Worm (Caenorhabditis elegans) whole organism, midembryonic: ENCODE measurements around the gene ugt-48.

Experiments
- T22C8.4 ChIP-seq: fragments of 200-800 bp; sonication (Bioruptor generic); IDR thresholded peaks from 2 replicates; pipeline ENCODE4 v1.3.6; 2022; ENCODE audit warnings: missing genetic modification characterization, missing compliant biosample characterization
- cog-1 ChIP-seq: sonication (generic microtip); optimal IDR thresholded peaks from 2 replicates; lab custom pipeline; 2016; ENCODE audit warnings: missing genetic modification characterization, missing compliant biosample characterization
- flt-1 ChIP-seq: fragments of 200-800 bp; sonication (Bioruptor generic); IDR thresholded peaks from 2 replicates; pipeline ENCODE4 v1.3.6; 2022; ENCODE audit warnings: missing genetic modification characterization, missing compliant biosample characterization
- klf-2 ChIP-seq: fragments of 200-800 bp; sonication (Bioruptor generic); conservative IDR thresholded peaks from 2 replicates; pipeline ENCODE4 v1.3.6; 2022; ENCODE audit warnings: missing genetic modification reagents, missing genetic modification characterization, missing compliant biosample characterization
- med-1 ChIP-seq: sonication (generic microtip); optimal IDR thresholded peaks from 2 replicates; lab custom pipeline; 2017; ENCODE audit warnings: missing genetic modification characterization, mild to moderate bottlenecking, missing compliant biosample characterization, antibody characterized with exemption, missing genetic modification reagents; ENCODE audit not compliant: insufficient read depth
- ref-1 ChIP-seq: fragments of 200-800 bp; sonication (Bioruptor generic); conservative IDR thresholded peaks from 2 replicates; pipeline ENCODE4 v1.3.6; 2022; ENCODE audit warnings: missing genetic modification reagents, missing genetic modification characterization, missing compliant biosample characterization
- tab-1 ChIP-seq: fragments of 200-800 bp; sonication (Bioruptor generic); IDR thresholded peaks from 2 replicates; pipeline ENCODE4 v1.3.6; 2022; ENCODE audit warnings: missing genetic modification characterization, missing compliant biosample characterization
- ztf-23 ChIP-seq: fragments of 200-800 bp; sonication (Bioruptor generic); IDR thresholded peaks from 2 replicates; pipeline ENCODE4 v1.3.6; 2022; ENCODE audit warnings: missing genetic modification reagents, missing genetic modification characterization, missing compliant biosample characterization
- ztf-29 ChIP-seq: fragments of 200-800 bp; sonication (Bioruptor generic); IDR thresholded peaks from 2 replicates; pipeline ENCODE4 v1.3.6; 2022; ENCODE audit warnings: missing genetic modification reagents, missing genetic modification characterization, missing compliant biosample characterization

ugt-48 gene

ce11 chrV:5559882-5560281 is 12.0 kb upstream of the ugt-48 start:
- no peak for TF ChIP-seq med-1 (GFP tag; lab: Kevin White, UChicago)
- no peak for TF ChIP-seq tab-1 (GFP tag; lab: Robert Waterston, UW)
- no peak for TF ChIP-seq flt-1 (GFP tag; lab: Robert Waterston, UW)
- no peak for TF ChIP-seq ztf-29 (GFP tag; lab: Robert Waterston, UW)
- no peak for TF ChIP-seq ztf-23
- TF ChIP-seq T22C8.4 = no peak
- no peak for TF ChIP-seq klf-2 (GFP tag; lab: Robert Waterston, UW)
- TF ChIP-seq cog-1 = no peak
- no peak for TF ChIP-seq ref-1 (GFP tag; lab: Robert Waterston, UW)

ce11 chrV:5558590-5558989 is 10.7 kb upstream of the ugt-48 start, which contains the start of gene glb-5:
glb-5 (plus strand) TSS chrV:5558890.
- no peak for TF ChIP-seq klf-2 (GFP tag; lab: Robert Waterston, UW)
- no peak for TF ChIP-seq ztf-29 (GFP tag; lab: Robert Waterston, UW)
- TF ChIP-seq med-1 (GFP tag; lab: Kevin White, UChicago) = no peak

ce11 chrV:5548497-5548896 is 635 bp upstream of the ugt-48 start:
- no peak for TF ChIP-seq klf-2 (GFP tag; lab: Robert Waterston, UW)
- TF ChIP-seq tab-1 (GFP tag; lab: Robert Waterston, UW) = no peak
- no peak for TF ChIP-seq med-1 (GFP tag; lab: Kevin White, UChicago)
- TF ChIP-seq flt-1 (GFP tag; lab: Robert Waterston, UW) = no peak
- no peak for TF ChIP-seq cog-1
- no peak for TF ChIP-seq T22C8.4
- TF ChIP-seq ref-1 (GFP tag; lab: Robert Waterston, UW) = no peak
- no peak for TF ChIP-seq ztf-29 (GFP tag; lab: Robert Waterston, UW)
- no peak for TF ChIP-seq ztf-23

- TF ChIP-seq ztf-23 (no peak), cog-1 (no peak), tab-1 (GFP tag; lab: Robert Waterston, UW) (no peak), ztf-29 (GFP tag; lab: Robert Waterston, UW) (no peak), T22C8.4 (no peak), ref-1 (GFP tag; lab: Robert Waterston, UW) (no peak), med-1 (GFP tag; lab: Kevin White, UChicago) (no peak), flt-1 (GFP tag; lab: Robert Waterston, UW) (no peak), klf-2 (GFP tag; lab: Robert Waterston, UW) (no peak)
These were observed 9.4 kb downstream of the ugt-48 start, which contains the start of gene cft-1 for ce11 chrV:5538500-5538899. cft-1 (plus strand) TSS chrV:5538800.

- no peak for TF ChIP-seq T22C8.4
- no peak for TF ChIP-seq ref-1 (GFP tag; lab: Robert Waterston, UW)
- TF ChIP-seq tab-1 (GFP tag; lab: Robert Waterston, UW) = no peak
- no peak for TF ChIP-seq ztf-29 (GFP tag; lab: Robert Waterston, UW)
- no peak for TF ChIP-seq med-1 (GFP tag; lab: Kevin White, UChicago)
- no peak for TF ChIP-seq klf-2 (GFP tag; lab: Robert Waterston, UW)
- no peak for TF ChIP-seq cog-1
- TF ChIP-seq ztf-23 = no peak
- no peak for TF ChIP-seq flt-1 (GFP tag; lab: Robert Waterston, UW)
These were observed 11.5 kb downstream of the ugt-48 start, which contains the start of the genes cox-16 and syp-2 for ce11 chrV:5536240-5536811. cox-16 (minus strand) TSS chrV:5536243. syp-2 (plus strand) TSS chrV:5536487.

- TF ChIP-seq med-1 (GFP tag; lab: Kevin White, UChicago) (no peak), klf-2 (GFP tag; lab: Robert Waterston, UW) (no peak), cog-1 (no peak), ztf-29 (GFP tag; lab: Robert Waterston, UW) (no peak), tab-1 (GFP tag; lab: Robert Waterston, UW) (no peak), ztf-23 (no peak), flt-1 (GFP tag; lab: Robert Waterston, UW) (no peak), T22C8.4 (no peak), ref-1 (GFP tag; lab: Robert Waterston, UW) (no peak)
These were observed 12.1 kb downstream of the ugt-48 start, which contains the start of gene C24G6.8 for ce11 chrV:5535774-5536173. C24G6.8 (minus strand) TSS chrV:5535874.

- no peak for TF ChIP-seq flt-1 (GFP tag; lab: Robert Waterston, UW)
- TF ChIP-seq T22C8.4 = no peak
- TF ChIP-seq cog-1 = no peak
- no peak for TF ChIP-seq ztf-23
- no peak for TF ChIP-seq med-1 (GFP tag; lab: Kevin White, UChicago)
- no peak for TF ChIP-seq tab-1 (GFP tag; lab: Robert Waterston, UW)
- no peak for TF ChIP-seq klf-2 (GFP tag; lab: Robert Waterston, UW)
- TF ChIP-seq ref-1 (GFP tag; lab: Robert Waterston, UW) = no peak
- TF ChIP-seq ztf-29 (GFP tag; lab: Robert Waterston, UW) = no peak
These were observed 14.1 kb downstream of the ugt-48 start, which contains the start of gene grl-1 for ce11 chrV:5533755-5534154. grl-1 (minus strand) TSS chrV:5533855.

ce11 chrV:5527694-5528093 is 20.2 kb downstream of the ugt-48 start:
- no peak for TF ChIP-seq ztf-29 (GFP tag; lab: Robert Waterston, UW)

- TF ChIP-seq ztf-29 (GFP tag; lab: Robert Waterston, UW) (no peak), med-1 (GFP tag; lab: Kevin White, UChicago) (no peak), ref-1 (GFP tag; lab: Robert Waterston, UW) (no peak), T22C8.4 (no peak), tab-1 (GFP tag; lab: Robert Waterston, UW) (no peak), flt-1 (GFP tag; lab: Robert Waterston, UW) (no peak), klf-2 (GFP tag; lab: Robert Waterston, UW) (no peak), ztf-23 (no peak), cog-1 (no peak)
These were observed 22.7 kb downstream of the ugt-48 start for ce11 chrV:5525208-5525607.

ce11 chrV:5523260-5523659 is 24.6 kb downstream of the ugt-48 start:
- TF ChIP-seq ztf-23 (no peak), flt-1 (GFP tag; lab: Robert Waterston, UW) (no peak), ref-1 (GFP tag; lab: Robert Waterston, UW) (no peak), klf-2 (GFP tag; lab: Robert Waterston, UW) (no peak)
